Worm (Caenorhabditis elegans): ENCODE results near the gene F46C5.6.

DNA sequence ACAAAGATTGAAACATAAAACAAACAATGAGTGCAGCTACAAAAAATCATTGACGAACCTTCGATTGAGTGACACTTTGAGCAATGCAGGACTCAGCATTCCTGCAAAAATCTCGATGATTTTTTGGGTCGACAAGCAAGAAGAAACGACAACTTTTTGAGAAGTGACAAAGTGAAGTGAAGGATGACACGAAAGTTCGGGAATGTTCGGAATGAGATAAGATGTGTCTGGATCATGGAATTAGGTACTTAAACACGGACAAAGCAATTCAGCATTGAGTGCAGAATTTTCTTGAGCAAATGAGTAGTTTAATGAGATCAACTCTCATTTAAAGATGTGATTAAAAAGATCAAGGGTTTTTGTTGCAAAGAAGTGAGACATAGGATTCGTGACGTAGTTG is 29.5 kb upstream of the F46C5.6 start, which contains the start of gene T07D4.2:
- TF ChIP-seq tab-1 (GFP tag; IDR thresholded peaks at IDR 0.05) = no peak
- TF ChIP-seq cog-1 (tag; optimal IDR thresholded peaks at IDR 0.05) = no peak

Measured in whole organism, midembryonic.